Worm (Caenorhabditis elegans): ENCODE results near the gene Y22D7AR.3.
A peak's percentile ranks its signal among the peaks of the same experiment; 100 is the strongest.

The Y22D7AR.3 gene

ce11 chrIII:1682262-1682661 is 16.6 kb upstream of the Y22D7AR.3 start (continued):
- TF ChIP-seq isw-1 (GFP tag; IDR thresholded peaks at IDR 0.05) (no peak), nhr-237 (tag; optimal IDR thresholded peaks at IDR 0.05) (no peak), mab-9 (GFP tag; IDR thresholded peaks at IDR 0.05) (0 out of 2 replicates have a peak, but pooled peaks have one; percentile 16), tlp-1 (tag; optimal IDR thresholded peaks at IDR 0.05) (no peak)

- no peak for TF ChIP-seq ceh-8 (GFP tag; optimal IDR thresholded peaks at IDR 0.05)
- no peak for TF ChIP-seq zip-4 (GFP tag; optimal IDR thresholded peaks at IDR 0.05)
- no peak for TF ChIP-seq fkh-4 (tag; optimal IDR thresholded peaks at IDR 0.05; ENCODE audit: borderline replicate concordance)
- peak; percentile 56 for TF ChIP-seq vab-15 (tag; optimal IDR thresholded peaks at IDR 0.05)
- TF ChIP-seq ztf-4 (tag; optimal IDR thresholded peaks at IDR 0.05) = peak; percentile 75
- no peak for TF ChIP-seq mef-2 (tag; optimal IDR thresholded peaks at IDR 0.05)
- peak; percentile 22 for TF ChIP-seq hpl-2 (GFP tag; optimal IDR thresholded peaks at IDR 0.05)
- peak; percentile 43 for TF ChIP-seq fkh-8 (tag; optimal IDR thresholded peaks at IDR 0.05)
- TF ChIP-seq jun-1 (tag; optimal IDR thresholded peaks at IDR 0.05) = peak; percentile 74
- no peak for TF ChIP-seq sox-4 (tag; optimal IDR thresholded peaks at IDR 0.05)
- peak; percentile 92 for TF ChIP-seq lin-14 (GFP tag; optimal IDR thresholded peaks at IDR 0.05)
- peak; percentile 10 for TF ChIP-seq aly-2 (tag; optimal IDR thresholded peaks at IDR 0.05)
- TF ChIP-seq swsn-7 (tag; optimal IDR thresholded peaks at IDR 0.05) = peak; percentile 84
- no peak for TF ChIP-seq ceh-90 (tag; optimal IDR thresholded peaks at IDR 0.05)
- no peak for TF ChIP-seq aha-1 (tag; optimal IDR thresholded peaks at IDR 0.05)
- no peak for TF ChIP-seq zag-1 (tag; optimal IDR thresholded peaks at IDR 0.05)
- TF ChIP-seq nhr-28 (tag; optimal IDR thresholded peaks at IDR 0.05) = no peak
- peak; percentile 92 for TF ChIP-seq nhr-71 (tag; optimal IDR thresholded peaks at IDR 0.05)
- peak; percentile 52 for TF ChIP-seq irx-1 (tag; optimal IDR thresholded peaks at IDR 0.05)
- TF ChIP-seq unc-130 (tag; optimal IDR thresholded peaks at IDR 0.05) = peak; percentile 95
- TF ChIP-seq xbp-1 (tag; optimal IDR thresholded peaks at IDR 0.05) = peak; percentile 50
- TF ChIP-seq dpl-1 (GFP tag; optimal IDR thresholded peaks at IDR 0.05) = peak; percentile 1 to 63 (median 35)
- peak; percentile 23 to 86 for TF ChIP-seq lin-35 (GFP tag; optimal IDR thresholded peaks at IDR 0.05)
- TF ChIP-seq C16A3.4 (tag; optimal IDR thresholded peaks at IDR 0.05) = peak; percentile 40
- peak; percentile 70 for TF ChIP-seq fos-1 (tag; optimal IDR thresholded peaks at IDR 0.05)
- TF ChIP-seq nhr-77 (tag; optimal IDR thresholded peaks at IDR 0.05) = no peak
- peak; percentile 76 for TF ChIP-seq lin-39 (tag; optimal IDR thresholded peaks at IDR 0.05)
- peak; percentile 90 for TF ChIP-seq nhr-20 (tag; optimal IDR thresholded peaks at IDR 0.05)
- peak; percentile 78 for TF ChIP-seq blmp-1 (tag; optimal IDR thresholded peaks at IDR 0.05)
- no peak for TF ChIP-seq C34B4.2 (tag; optimal IDR thresholded peaks at IDR 0.05)
- TF ChIP-seq elt-3 (tag; optimal IDR thresholded peaks at IDR 0.05) = peak in 4 of 6 experiments; percentile 59 to 98 (median 88)
- peak; percentile 77 for TF ChIP-seq mep-1 (tag; optimal IDR thresholded peaks at IDR 0.05)
- TF ChIP-seq pqm-1 (tag; optimal IDR thresholded peaks at IDR 0.05) = no peak
- TF ChIP-seq skn-1 (tag; optimal IDR thresholded peaks at IDR 0.05) = peak; percentile 20
- no peak for TF ChIP-seq isw-1 (GFP tag; IDR thresholded peaks at IDR 0.05)
- TF ChIP-seq dsc-1 (tag; optimal IDR thresholded peaks at IDR 0.05) = peak; percentile 48
- TF ChIP-seq efl-3 (GFP tag; optimal IDR thresholded peaks at IDR 0.05) = peak; percentile 5
- TF ChIP-seq nhr-90 (tag; optimal IDR thresholded peaks at IDR 0.05; ENCODE audit: poor library complexity) = peak; percentile 94
- peak in 1 of 2 experiments; percentile 1 for TF ChIP-seq ztf-11 (tag; optimal IDR thresholded peaks at IDR 0.05)
- TF ChIP-seq unc-98 (GFP tag; IDR thresholded peaks at IDR 0.05) = no peak; the same call in 1 of the 2 replicates
- TF ChIP-seq snpc-4 (tag; optimal IDR thresholded peaks at IDR 0.05) = no peak
- peak in 1 of 2 experiments; percentile 11 for TF ChIP-seq egl-27 (tag; optimal IDR thresholded peaks at IDR 0.05)
- peak in 1 of 2 experiments; percentile 89 for TF ChIP-seq mdl-1 (tag; optimal IDR thresholded peaks at IDR 0.05)
- TF ChIP-seq nhr-12 (tag; optimal IDR thresholded peaks at IDR 0.05) = no peak
- peak; percentile 30 for TF ChIP-seq nhr-237 (tag; optimal IDR thresholded peaks at IDR 0.05)
- TF ChIP-seq pax-3 (tag; optimal IDR thresholded peaks at IDR 0.05) = no peak
- peak; percentile 37; the same call in 1 of the 2 replicates for TF ChIP-seq mab-9 (GFP tag; IDR thresholded peaks at IDR 0.05)
- TF ChIP-seq Y116A8C.19 (tag; optimal IDR thresholded peaks at IDR 0.05; ENCODE audit: borderline replicate concordance) = no peak
- no peak for TF ChIP-seq ces-1 (GFP tag; optimal IDR thresholded peaks at IDR 0.05)
- TF ChIP-seq lin-13 (GFP tag; optimal IDR thresholded peaks at IDR 0.05) = peak; percentile 75
Measured at ce11 chrIII:1680996-1681395, 15.3 kb upstream of the Y22D7AR.3 start.
